Fruit fly (Drosophila melanogaster) whole organism, embryonic: ENCODE measurements around the gene CG10195.
A peak's percentile ranks its signal among the peaks of the same experiment; 100 is the strongest.

Source experiments
- BtbVII ChIP-seq: fragments of 200-800 bp; sonication (Bioruptor generic); optimal IDR thresholded peaks from 3 replicates; lab custom pipeline; 2017; ENCODE audit warnings: missing biosample characterization, mild to moderate bottlenecking, missing genetic modification characterization
- CG10267 ChIP-seq: fragments of 200-800 bp; sonication (Bioruptor generic); optimal IDR thresholded peaks from 2 replicates; lab custom pipeline; 2018; ENCODE audit warnings: missing biosample characterization, mild to moderate bottlenecking, missing genetic modification characterization, moderate library complexity
- CG10321 ChIP-seq: fragments of 200-800 bp; sonication (Bioruptor generic); IDR thresholded peaks from 2 replicates; pipeline ENCODE4 v1.3.6; 2022; ENCODE audit warnings: missing biosample characterization, missing genetic modification characterization
- CG11085 ChIP-seq: fragments of 200-800 bp; sonication (Bioruptor generic); IDR thresholded peaks from 2 replicates; pipeline ENCODE4 v1.3.6; 2022; ENCODE audit warnings: missing biosample characterization, missing genetic modification characterization
- CG11560 ChIP-seq: fragments of 200-800 bp; sonication (Bioruptor generic); IDR thresholded peaks from 3 replicates; pipeline ENCODE4 v1.3.6; 2022; ENCODE audit warnings: missing biosample characterization, missing genetic modification characterization
- CG12071 ChIP-seq: fragments of 200-800 bp; sonication (Bioruptor generic); optimal IDR thresholded peaks from 3 replicates; lab custom pipeline; 2018; ENCODE audit warnings: missing biosample characterization, mild to moderate bottlenecking, missing genetic modification characterization
- CG12104 ChIP-seq: fragments of 200-800 bp; sonication (Bioruptor generic); optimal IDR thresholded peaks from 3 replicates; lab custom pipeline; 2016; ENCODE audit warnings: missing biosample characterization, missing genetic modification characterization
- CG13424 ChIP-seq: fragments of 200-800 bp; sonication (Bioruptor generic); optimal IDR thresholded peaks from 2 replicates; lab custom pipeline; 2019; ENCODE audit warnings: missing biosample characterization, mild to moderate bottlenecking, missing genetic modification characterization, moderate library complexity
- CG15269 ChIP-seq: fragments of 200-800 bp; sonication (Bioruptor generic); optimal IDR thresholded peaks from 2 replicates; lab custom pipeline; 2018; ENCODE audit warnings: missing biosample characterization, mild to moderate bottlenecking, missing genetic modification characterization, moderate library complexity
- CG17361 ChIP-seq: fragments of 200-800 bp; sonication (Bioruptor generic); IDR thresholded peaks from 3 replicates; pipeline ENCODE4 v1.3.6; 2022; ENCODE audit warnings: missing biosample characterization, missing genetic modification characterization
- CG2116 ChIP-seq: fragments of 200-800 bp; sonication (Bioruptor generic); optimal IDR thresholded peaks from 3 replicates; lab custom pipeline; 2018; ENCODE audit warnings: missing biosample characterization, mild to moderate bottlenecking, missing genetic modification characterization
- CG30403 ChIP-seq: fragments of 200-800 bp; sonication (Bioruptor generic); optimal IDR thresholded peaks from 3 replicates; lab custom pipeline; 2016; ENCODE audit warnings: missing biosample characterization, missing genetic modification characterization
- CG31441 ChIP-seq: fragments of 200-800 bp; sonication (Bioruptor generic); IDR thresholded peaks from 2 replicates; pipeline ENCODE4 v1.3.6; 2022; ENCODE audit warnings: missing biosample characterization, missing genetic modification characterization
- CG32772 ChIP-seq: fragments of 200-800 bp; sonication (Bioruptor generic); IDR thresholded peaks from 2 replicates; pipeline ENCODE4 v1.3.6; 2022; ENCODE audit warnings: missing biosample characterization, missing genetic modification characterization
- CG34422 ChIP-seq: fragments of 200-800 bp; sonication (Bioruptor generic); IDR thresholded peaks from 3 replicates; pipeline ENCODE4 v1.3.6; 2022; ENCODE audit warnings: missing biosample characterization, missing genetic modification characterization
- CG3726 ChIP-seq: fragments of 200-800 bp; sonication (Bioruptor generic); IDR thresholded peaks from 3 replicates; pipeline ENCODE4, ENCODE4 v1.3.6; 2022; ENCODE audit warnings: missing biosample characterization, missing genetic modification characterization
- CG4424 ChIP-seq: fragments of 200-800 bp; sonication (Bioruptor generic); optimal IDR thresholded peaks from 3 replicates; lab custom pipeline; 2016; ENCODE audit warnings: missing biosample characterization, missing genetic modification characterization
- CG6683 ChIP-seq: fragments of 200-800 bp; sonication (Bioruptor generic); optimal IDR thresholded peaks from 2 replicates; lab custom pipeline; 2017; ENCODE audit warnings: missing biosample characterization, mild to moderate bottlenecking, missing genetic modification characterization, missing genetic modification reagents
- CG7987 ChIP-seq: fragments of 200-800 bp; sonication (Bioruptor generic); optimal IDR thresholded peaks from 2 replicates; lab custom pipeline; 2018; ENCODE audit warnings: missing biosample characterization, mild to moderate bottlenecking, missing genetic modification characterization, moderate library complexity
- CG9932 ChIP-seq: fragments of 200-800 bp; sonication (Bioruptor generic); IDR thresholded peaks from 2 replicates; pipeline ENCODE4 v1.3.6; 2022; ENCODE audit warnings: missing biosample characterization, missing genetic modification characterization
- CHES-1-like ChIP-seq: fragments of 200-800 bp; sonication (Bioruptor generic); optimal IDR thresholded peaks from 2 replicates; lab custom pipeline; 2016; ENCODE audit warnings: missing biosample characterization, missing genetic modification characterization
- Chrac-16 ChIP-seq: fragments of 200-800 bp; sonication (Bioruptor generic); optimal IDR thresholded peaks from 3 replicates; lab custom pipeline; 2016; ENCODE audit warnings: missing biosample characterization, missing genetic modification characterization
- CoRest ChIP-seq: fragments of 200-800 bp; sonication (Bioruptor generic); optimal IDR thresholded peaks from 3 replicates; lab custom pipeline; 2018; ENCODE audit warnings: missing biosample characterization, mild to moderate bottlenecking, missing genetic modification characterization, moderate library complexity
- CrebB ChIP-seq: fragments of 200-800 bp; sonication (Bioruptor generic); optimal IDR thresholded peaks from 3 replicates; lab custom pipeline; 2018; ENCODE audit warnings: missing biosample characterization, mild to moderate bottlenecking, missing genetic modification characterization
- Deaf1 ChIP-seq: fragments of 200-800 bp; optimal IDR thresholded peaks from 3 replicates; lab custom pipeline; 2019; ENCODE audit warnings: missing biosample characterization, mild to moderate bottlenecking, missing genetic modification characterization, moderate library complexity
- Dip3 ChIP-seq: fragments of 200-800 bp; sonication (Bioruptor generic); optimal IDR thresholded peaks from 3 replicates; lab custom pipeline; 2016; ENCODE audit warnings: missing biosample characterization, missing genetic modification characterization
- E2f1 ChIP-seq: fragments of 200-800 bp; sonication (Bioruptor generic); IDR thresholded peaks from 2 replicates; pipeline ENCODE4 v1.3.6; 2022; ENCODE audit warnings: missing biosample characterization, missing genetic modification characterization
- Fer1 ChIP-seq: fragments of 200-800 bp; sonication (Bioruptor generic); optimal IDR thresholded peaks from 2 replicates; lab custom pipeline; 2017; ENCODE audit warnings: missing biosample characterization, mild to moderate bottlenecking, missing genetic modification characterization
- Hand ChIP-seq: fragments of 200-800 bp; sonication (Bioruptor generic); optimal IDR thresholded peaks from 2 replicates; lab custom pipeline; 2017; ENCODE audit warnings: mild to moderate bottlenecking, missing biosample characterization, missing genetic modification reagents, missing genetic modification characterization
- Hr51 ChIP-seq, 2 experiments: fragments of 200-800 bp; sonication (Bioruptor generic); optimal IDR thresholded peaks; 2 replicates in 1 of 2; 3 replicates in 1 of 2; lab custom pipeline; 2016 to 2018; ENCODE audit warnings: missing biosample characterization in 2 of 2, missing genetic modification characterization in 2 of 2, mild to moderate bottlenecking in 1 of 2, moderate library complexity in 1 of 2
- Mrtf ChIP-seq: fragments of 200-800 bp; sonication (Bioruptor generic); IDR thresholded peaks from 3 replicates; pipeline ENCODE4 v1.3.6; 2022; ENCODE audit warnings: missing biosample characterization, missing genetic modification characterization
- Spps ChIP-seq: fragments of 200-800 bp; sonication (Bioruptor generic); optimal IDR thresholded peaks from 2 replicates; lab custom pipeline; 2018; ENCODE audit warnings: missing biosample characterization, mild to moderate bottlenecking, missing genetic modification characterization
- Sry-δ ChIP-seq: fragments of 200-800 bp; sonication (Bioruptor generic); optimal IDR thresholded peaks from 2 replicates; lab custom pipeline; 2016; ENCODE audit warnings: missing biosample characterization, missing genetic modification characterization
- TFAM ChIP-seq: fragments of 200-800 bp; sonication (Bioruptor generic); optimal IDR thresholded peaks from 2 replicates; lab custom pipeline; 2017; ENCODE audit warnings: missing biosample characterization, missing genetic modification characterization, inconsistent platforms
- al ChIP-seq: fragments of 200-800 bp; sonication (Bioruptor generic); IDR thresholded peaks from 2 replicates; pipeline ENCODE4 v1.3.6; 2022; ENCODE audit warnings: missing biosample characterization, missing genetic modification characterization
- bsh ChIP-seq, 2 experiments: fragments of 200-800 bp; sonication (Bioruptor generic); optimal IDR thresholded peaks; 2 replicates each; lab custom pipeline; 2017 to 2018; ENCODE audit warnings: mild to moderate bottlenecking in 2 of 2, missing biosample characterization in 2 of 2, missing genetic modification characterization in 2 of 2, moderate library complexity in 1 of 2
- dpn ChIP-seq, 2 experiments: fragments of 200-800 bp; sonication (Bioruptor generic); optimal IDR thresholded peaks; 3 replicates each; lab custom pipeline; 2016; ENCODE audit warnings: missing biosample characterization in 2 of 2, missing genetic modification characterization in 2 of 2
- eyg ChIP-seq: fragments of 200-800 bp; sonication (Bioruptor generic); optimal IDR thresholded peaks from 3 replicates; lab custom pipeline; 2016; ENCODE audit warnings: missing biosample characterization, missing genetic modification characterization
- fd3F ChIP-seq: fragments of 200-800 bp; sonication (Bioruptor generic); optimal IDR thresholded peaks from 2 replicates; lab custom pipeline; 2018; ENCODE audit warnings: missing biosample characterization, mild to moderate bottlenecking, missing genetic modification characterization, moderate library complexity
- gcm2 ChIP-seq: fragments of 200-800 bp; sonication (Bioruptor generic); optimal IDR thresholded peaks from 2 replicates; lab custom pipeline; 2016; ENCODE audit warnings: missing biosample characterization, missing genetic modification characterization
- kay ChIP-seq: fragments of 200-800 bp; sonication (Bioruptor generic); optimal IDR thresholded peaks from 2 replicates; lab custom pipeline; 2016; ENCODE audit warnings: missing biosample characterization, missing genetic modification characterization
- klu ChIP-seq: fragments of 200-800 bp; sonication (Bioruptor generic); IDR thresholded peaks from 2 replicates; pipeline ENCODE4 v1.3.6; 2022; ENCODE audit warnings: missing biosample characterization, missing genetic modification characterization
- nom ChIP-seq: fragments of 200-800 bp; sonication (Bioruptor generic); optimal IDR thresholded peaks from 2 replicates; lab custom pipeline; 2017; ENCODE audit warnings: missing biosample characterization, missing genetic modification characterization, mild to moderate bottlenecking, moderate library complexity, missing genetic modification reagents
- pfk ChIP-seq: fragments of 200-800 bp; sonication (Bioruptor generic); optimal IDR thresholded peaks from 2 replicates; lab custom pipeline; 2018; ENCODE audit warnings: missing biosample characterization, mild to moderate bottlenecking, missing genetic modification characterization, moderate library complexity
- ranshi ChIP-seq: fragments of 200-800 bp; sonication (Bioruptor generic); IDR thresholded peaks from 2 replicates; pipeline ENCODE4 v1.3.6; 2022; ENCODE audit warnings: missing biosample characterization, missing genetic modification characterization
- tgo ChIP-seq: fragments of 200-800 bp; sonication (Bioruptor generic); IDR thresholded peaks from 3 replicates; pipeline ENCODE4 v1.3.6; 2022; ENCODE audit warnings: missing biosample characterization, missing genetic modification characterization
- vvl ChIP-seq: fragments of 200-800 bp; sonication (Bioruptor generic); IDR thresholded peaks from 2 replicates; pipeline ENCODE4 v1.3.6; 2022; ENCODE audit warnings: missing biosample characterization, missing genetic modification characterization
- wek ChIP-seq: fragments of 200-800 bp; sonication (Bioruptor generic); optimal IDR thresholded peaks from 3 replicates; lab custom pipeline; 2018; ENCODE audit warnings: missing biosample characterization, mild to moderate bottlenecking, missing genetic modification characterization, moderate library complexity
- wor ChIP-seq: fragments of 200-800 bp; sonication (Bioruptor generic); IDR thresholded peaks from 2 replicates; pipeline ENCODE4 v1.3.6; 2022; ENCODE audit warnings: missing biosample characterization, missing genetic modification characterization

The CG10195 gene

dm6 chr2L:19492934-19493686 lies 8.6 kb upstream of the CG10195 start, which contains the start of the genes swm and Ctu2 (continued):
- TF ChIP-seq CG11560 (tag; lab: Robert Waterston, UW) = peak; percentile 47; the same call in 2 of the 3 replicates
- TF ChIP-seq CG17361 = peak; percentile 87
- no peak for TF ChIP-seq Dip3 (GFP tag; lab: Kevin White, UChicago)
- TF ChIP-seq CG31441 (GFP tag; lab: Robert Waterston, UW) = no peak; the same call in 1 of the 2 replicates
- 0 out of 2 replicates have a peak, but pooled peaks have one; percentile 50 for TF ChIP-seq CG11085 (GFP tag; lab: Robert Waterston, UW)
- TF ChIP-seq E2f1 (GFP tag; lab: Robert Waterston, UW) = peak; percentile 46
- peak; percentile 54 for TF ChIP-seq vvl
- peak; percentile 13 for TF ChIP-seq Spps (tag; lab: Kevin White, UChicago)
- peak; percentile 42; the same call in 2 of the 3 replicates for TF ChIP-seq tgo (GFP tag; lab: Robert Waterston, UW)
- TF ChIP-seq CrebB (tag; lab: Kevin White, UChicago) = peak; percentile 9
- peak; percentile 52 for TF ChIP-seq Hand (GFP tag; lab: Kevin White, UChicago)
- peak; percentile 36 for TF ChIP-seq CG12104 (GFP tag; lab: Kevin White, UChicago)
- peak; percentile 56; the same call in 1 of the 2 replicates for TF ChIP-seq al (GFP tag; lab: Robert Waterston, UW)
- TF ChIP-seq CG10267 = peak; percentile 79
- no peak for TF ChIP-seq kay (GFP tag; lab: Kevin White, UChicago)
- peak; percentile 83 for TF ChIP-seq CG9932 (GFP tag; lab: Robert Waterston, UW)
- TF ChIP-seq Hr51 (GFP tag; optimal IDR thresholded peaks at IDR 0.05; lab: Kevin White, UChicago) = no peak
- TF ChIP-seq CoRest = peak; percentile 89
- peak; percentile 78 for TF ChIP-seq CG30403
- TF ChIP-seq Chrac-16 (GFP tag; lab: Kevin White, UChicago) = peak; percentile 54
- TF ChIP-seq CG32772 (GFP tag; lab: Robert Waterston, UW) = peak; percentile 35; the same call in 1 of the 2 replicates
- TF ChIP-seq CHES-1-like = no peak
- no peak for TF ChIP-seq CG12071 (GFP tag; lab: Kevin White, UChicago)
- TF ChIP-seq TFAM (GFP tag; lab: Kevin White, UChicago) = no peak
- peak; percentile 78 for TF ChIP-seq CG15269 (tag; lab: Kevin White, UChicago)
- peak; percentile 64 for TF ChIP-seq Sry-δ (GFP tag; lab: Kevin White, UChicago)
- no peak for TF ChIP-seq CG3726 (GFP tag; lab: Robert Waterston, UW)
- TF ChIP-seq CG10321 = no peak
- peak; percentile 30; the same call in 1 of the 2 replicates for TF ChIP-seq ranshi (GFP tag; lab: Robert Waterston, UW)
- no peak for TF ChIP-seq Mrtf (GFP tag; lab: Robert Waterston, UW)
- peak; percentile 72 for TF ChIP-seq fd3F (GFP tag; lab: Kevin White, UChicago)
- peak; percentile 1 to 71 for TF ChIP-seq dpn (GFP tag; optimal IDR thresholded peaks at IDR 0.05; lab: Kevin White, UChicago)
- peak; percentile 74 for TF ChIP-seq Fer1
- TF ChIP-seq pfk (GFP tag; lab: Kevin White, UChicago) = no peak
- TF ChIP-seq nom (GFP tag; lab: Kevin White, UChicago) = no peak
- no peak for TF ChIP-seq wek
- peak; percentile 67 for TF ChIP-seq CG4424
- no peak for TF ChIP-seq eyg (GFP tag; lab: Kevin White, UChicago)
- TF ChIP-seq CG13424 (tag; lab: Kevin White, UChicago) = peak; percentile 89
- TF ChIP-seq BtbVII (GFP tag; lab: Kevin White, UChicago) = no peak
- no peak for TF ChIP-seq gcm2 (GFP tag; lab: Kevin White, UChicago)
- TF ChIP-seq Deaf1 (tag; lab: Kevin White, UChicago) = no peak
- no peak for TF ChIP-seq wor (GFP tag; lab: Robert Waterston, UW)
- no peak for TF ChIP-seq CG7987
- TF ChIP-seq bsh (GFP tag; optimal IDR thresholded peaks at IDR 0.05; lab: Kevin White, UChicago) = peak in 1 of 2 experiments; percentile 67
- peak; percentile 36; the same call in 1 of the 2 replicates for TF ChIP-seq klu (GFP tag; lab: Robert Waterston, UW)
- peak; percentile 39; the same call in 1 of the 3 replicates for TF ChIP-seq CG34422 (GFP tag; lab: Robert Waterston, UW)
- TF ChIP-seq CG2116 = peak; percentile 98
- TF ChIP-seq CG6683 (GFP tag; lab: Kevin White, UChicago) = peak; percentile 12
